Worm (Caenorhabditis elegans): Measurements from ENCODE around the gene srh-213.

DNA sequence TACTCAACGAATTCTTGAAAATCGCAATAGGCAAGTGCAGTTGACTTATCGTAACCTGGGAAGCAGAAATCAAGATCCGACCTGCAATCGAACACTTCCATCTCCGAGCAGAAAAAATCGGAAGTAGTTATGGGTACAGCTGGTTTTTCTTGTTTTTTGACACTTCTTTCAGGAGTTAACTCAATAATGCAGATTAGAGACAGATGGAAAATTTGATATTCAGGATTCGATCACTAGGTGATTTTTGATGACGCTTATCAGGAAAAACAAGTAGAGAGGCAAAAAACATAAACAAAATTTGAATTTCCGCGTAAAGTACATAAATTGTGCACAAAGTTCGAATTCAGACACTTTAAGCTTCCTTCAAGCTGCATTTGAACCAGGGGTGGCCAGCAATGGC is 46.0 kb downstream of the srh-213 start, which contains the start of gene srw-130:
- no peak for TF ChIP-seq ama-1 (optimal IDR thresholded peaks at IDR 0.05)
- no peak for TF ChIP-seq ama-1 (GFP tag; optimal IDR thresholded peaks at IDR 0.05)
- no peak for TF ChIP-seq rpc-1 (optimal IDR thresholded peaks at IDR 0.05)
- TF ChIP-seq rpc-1 (tag; optimal IDR thresholded peaks at IDR 0.05), result no peak
- no peak for TF ChIP-seq hrde-1 (tag; optimal IDR thresholded peaks at IDR 0.05; ENCODE audit: borderline replicate concordance)
- no peak for TF ChIP-seq snpc-4 (GFP tag; optimal IDR thresholded peaks at IDR 0.05)
- TF ChIP-seq snpc-4 (tag; optimal IDR thresholded peaks at IDR 0.05), result no peak
- no peak for TF ChIP-seq atf-7 (tag; optimal IDR thresholded peaks at IDR 0.05)
- TF ChIP-seq lin-40 (tag; optimal IDR thresholded peaks at IDR 0.05), result no peak
- TF ChIP-seq unc-62 (GFP tag; optimal IDR thresholded peaks at IDR 0.05), result no peak
- no peak for TF ChIP-seq ceh-27 (GFP tag; optimal IDR thresholded peaks at IDR 0.05)
- no peak for TF ChIP-seq aptf-3 (GFP tag; IDR thresholded peaks at IDR 0.05)
- TF ChIP-seq lsy-27 (tag; optimal IDR thresholded peaks at IDR 0.05; ENCODE audit: borderline replicate concordance, insufficient read depth), result no peak
- TF ChIP-seq sea-2 (GFP tag; IDR thresholded peaks at IDR 0.05), result no peak
